Worm (Caenorhabditis elegans): ENCODE measurements around the gene srt-28.

ce11 chrV:2739607-2740006 lies 26.2 kb upstream of the srt-28 start:
- TF ChIP-seq lin-35 (GFP tag; optimal IDR thresholded peaks at IDR 0.05) (no peak), T26A5.8 (tag; optimal IDR thresholded peaks at IDR 0.05) (no peak), ama-1 (optimal IDR thresholded peaks at IDR 0.05) (no peak), ama-1 (GFP tag; optimal IDR thresholded peaks at IDR 0.05) (no peak)
